Fruit fly (Drosophila melanogaster) whole organism, embryonic: Measurements from ENCODE around the gene CG12768.

Experiments
- Adf1 ChIP-seq: fragments of 200-800 bp; sonication (Bioruptor generic); IDR thresholded peaks from 2 replicates; pipeline ENCODE4 v1.3.6; 2022; ENCODE audit warnings: missing biosample characterization, missing genetic modification characterization
- Bgb ChIP-seq: fragments of 200-800 bp; sonication (Bioruptor generic); IDR thresholded peaks from 2 replicates; pipeline ENCODE4 v1.3.6; 2022; ENCODE audit warnings: missing biosample characterization, missing genetic modification characterization; ENCODE audit not compliant: partially characterized antibody
- CG10267 ChIP-seq: fragments of 200-800 bp; sonication (Bioruptor generic); optimal IDR thresholded peaks from 2 replicates; lab custom pipeline; 2018; ENCODE audit warnings: missing biosample characterization, mild to moderate bottlenecking, missing genetic modification characterization, moderate library complexity
- CG10543 ChIP-seq: fragments of 200-800 bp; sonication (Bioruptor generic); optimal IDR thresholded peaks from 3 replicates; lab custom pipeline; 2017; ENCODE audit warnings: missing biosample characterization, mild to moderate bottlenecking, missing genetic modification characterization, moderate library complexity
- CG11398 ChIP-seq: fragments of 200-800 bp; sonication (Bioruptor generic); optimal IDR thresholded peaks from 2 replicates; lab custom pipeline; 2016; ENCODE audit warnings: missing biosample characterization, missing genetic modification characterization
- CG11696 ChIP-seq: fragments of 200-800 bp; sonication (Bioruptor generic); IDR thresholded peaks from 2 replicates; pipeline ENCODE4 v1.3.6; 2022; ENCODE audit warnings: missing biosample characterization, missing genetic modification characterization
- CG12236 ChIP-seq: fragments of 200-800 bp; sonication (Bioruptor generic); optimal IDR thresholded peaks from 2 replicates; lab custom pipeline; 2016; ENCODE audit warnings: missing biosample characterization, missing genetic modification characterization
- CG1233 ChIP-seq: fragments of 200-800 bp; sonication (Bioruptor generic); optimal IDR thresholded peaks from 4 replicates; lab custom pipeline; 2018; ENCODE audit warnings: missing biosample characterization, mild to moderate bottlenecking, missing genetic modification characterization
- CG12659 ChIP-seq: fragments of 200-800 bp; sonication (Bioruptor generic); optimal IDR thresholded peaks from 3 replicates; lab custom pipeline; 2017; ENCODE audit warnings: mild to moderate bottlenecking, missing biosample characterization, missing genetic modification reagents, missing genetic modification characterization
- CG14050 ChIP-seq: fragments of 200-800 bp; sonication (Bioruptor generic); IDR thresholded peaks from 3 replicates; pipeline ENCODE4 v1.3.6; 2022; ENCODE audit warnings: missing biosample characterization, missing genetic modification characterization
- CG15011 ChIP-seq: fragments of 200-800 bp; sonication (Bioruptor generic); optimal IDR thresholded peaks from 3 replicates; lab custom pipeline; 2018; ENCODE audit warnings: missing biosample characterization, mild to moderate bottlenecking, missing genetic modification characterization
- CG15479 ChIP-seq: fragments of 200-800 bp; sonication (Bioruptor generic); optimal IDR thresholded peaks from 3 replicates; lab custom pipeline; 2019; ENCODE audit warnings: missing biosample characterization, mild to moderate bottlenecking, missing genetic modification characterization, moderate library complexity
- CG2120 ChIP-seq: fragments of 200-800 bp; sonication (Bioruptor generic); optimal IDR thresholded peaks from 3 replicates; lab custom pipeline; 2016; ENCODE audit warnings: missing biosample characterization, missing genetic modification characterization
- CG2202 ChIP-seq: fragments of 200-800 bp; sonication (Bioruptor generic); optimal IDR thresholded peaks from 2 replicates; lab custom pipeline; 2018; ENCODE audit warnings: missing biosample characterization, mild to moderate bottlenecking, missing genetic modification characterization
- CG32767 ChIP-seq: fragments of 200-800 bp; sonication (Bioruptor generic); IDR thresholded peaks from 2 replicates; pipeline ENCODE4 v1.3.6; 2022; ENCODE audit warnings: missing biosample characterization, missing genetic modification characterization
- CG32772 ChIP-seq: fragments of 200-800 bp; sonication (Bioruptor generic); IDR thresholded peaks from 2 replicates; pipeline ENCODE4 v1.3.6; 2022; ENCODE audit warnings: missing biosample characterization, missing genetic modification characterization
- CG4707 ChIP-seq: fragments of 200-800 bp; sonication (Bioruptor generic); optimal IDR thresholded peaks from 2 replicates; lab custom pipeline; 2018; ENCODE audit warnings: missing biosample characterization, mild to moderate bottlenecking, missing genetic modification characterization, moderate library complexity
- CG7372 ChIP-seq: fragments of 200-800 bp; sonication (Bioruptor generic); IDR thresholded peaks from 2 replicates; pipeline ENCODE4 v1.3.6; 2022; ENCODE audit warnings: missing biosample characterization, missing genetic modification characterization
- CG8089 ChIP-seq: fragments of 200-800 bp; sonication (Bioruptor generic); optimal IDR thresholded peaks from 3 replicates; lab custom pipeline; 2016; ENCODE audit warnings: missing biosample characterization, missing genetic modification characterization
- CG8924 ChIP-seq: fragments of 200-800 bp; optimal IDR thresholded peaks from 3 replicates; lab custom pipeline; 2019; ENCODE audit warnings: missing biosample characterization, mild to moderate bottlenecking, missing genetic modification characterization, moderate library complexity
- CG9876 ChIP-seq: fragments of 200-800 bp; sonication (Bioruptor generic); optimal IDR thresholded peaks from 2 replicates; lab custom pipeline; 2016; ENCODE audit warnings: missing biosample characterization, missing genetic modification characterization
- Deaf1 ChIP-seq: fragments of 200-800 bp; optimal IDR thresholded peaks from 3 replicates; lab custom pipeline; 2019; ENCODE audit warnings: missing biosample characterization, mild to moderate bottlenecking, missing genetic modification characterization, moderate library complexity
- Doc3 ChIP-seq: fragments of 200-800 bp; sonication (Bioruptor generic); IDR thresholded peaks from 3 replicates; pipeline ENCODE4 v1.3.6; 2022; ENCODE audit warnings: missing biosample characterization, missing genetic modification characterization; ENCODE audit not compliant: partially characterized antibody
- ERR ChIP-seq: fragments of 200-800 bp; sonication (Bioruptor generic); optimal IDR thresholded peaks from 2 replicates; lab custom pipeline; 2016; ENCODE audit warnings: missing biosample characterization, missing genetic modification characterization
- Hr39 ChIP-seq: fragments of >200 bp; optimal IDR thresholded peaks from 2 replicates; lab custom pipeline; 2017
- Med ChIP-seq: fragments of 200-800 bp; sonication (Bioruptor generic); peaks from one replicate; lab custom pipeline; 2016; ENCODE audit warnings: missing biosample characterization, missing genetic modification characterization, mild to moderate bottlenecking, inconsistent platforms, moderate library complexity
- Mrtf ChIP-seq: fragments of 200-800 bp; sonication (Bioruptor generic); IDR thresholded peaks from 3 replicates; pipeline ENCODE4 v1.3.6; 2022; ENCODE audit warnings: missing biosample characterization, missing genetic modification characterization
- Sox100B ChIP-seq: fragments of 200-800 bp; sonication (Bioruptor generic); optimal IDR thresholded peaks from 3 replicates; lab custom pipeline; 2018; ENCODE audit warnings: missing biosample characterization, mild to moderate bottlenecking, missing genetic modification characterization
- Trl ChIP-seq, 3 experiments: fragments of >200 bp in 2 of 3; fragments of 200-800 bp in 1 of 3; sonication (Bioruptor generic) in 1 of 3; optimal IDR thresholded peaks; 2 replicates in 1 of 3; 3 replicates in 2 of 3; lab custom pipeline; 2016 to 2017; ENCODE audit warnings: missing biosample characterization in 1 of 3, missing genetic modification characterization in 1 of 3
- ab ChIP-seq: fragments of 200-800 bp; sonication (Bioruptor generic); optimal IDR thresholded peaks from 2 replicates; lab custom pipeline; 2016; ENCODE audit warnings: missing biosample characterization, missing genetic modification characterization
- ara ChIP-seq: fragments of 200-800 bp; sonication (Bioruptor generic); IDR thresholded peaks from 2 replicates; pipeline ENCODE4 v1.3.6; 2022; ENCODE audit warnings: missing biosample characterization, missing genetic modification characterization
- bigmax ChIP-seq: fragments of 200-800 bp; sonication (Bioruptor generic); optimal IDR thresholded peaks from 2 replicates; lab custom pipeline; 2018; ENCODE audit warnings: missing biosample characterization, mild to moderate bottlenecking, missing genetic modification characterization
- bowl ChIP-seq: fragments of 200-800 bp; sonication (Bioruptor generic); IDR thresholded peaks from 2 replicates; pipeline ENCODE4 v1.3.6; 2022; ENCODE audit warnings: missing biosample characterization, missing genetic modification characterization
- dati ChIP-seq: fragments of 200-800 bp; sonication (Bioruptor generic); IDR thresholded peaks from 2 replicates; pipeline ENCODE4 v1.3.6; 2022; ENCODE audit warnings: missing biosample characterization, missing genetic modification characterization
- disco-r ChIP-seq: fragments of 200-800 bp; sonication (Bioruptor generic); optimal IDR thresholded peaks from 2 replicates; lab custom pipeline; 2016; ENCODE audit warnings: missing biosample characterization, missing genetic modification characterization
- gcm2 ChIP-seq: fragments of 200-800 bp; sonication (Bioruptor generic); optimal IDR thresholded peaks from 2 replicates; lab custom pipeline; 2016; ENCODE audit warnings: missing biosample characterization, missing genetic modification characterization
- klu ChIP-seq: fragments of 200-800 bp; sonication (Bioruptor generic); IDR thresholded peaks from 2 replicates; pipeline ENCODE4 v1.3.6; 2022; ENCODE audit warnings: missing biosample characterization, missing genetic modification characterization
- lov ChIP-seq, 2 experiments: fragments of 200-800 bp in 1 of 2; fragments of >200 bp in 1 of 2; sonication (Bioruptor generic) in 1 of 2; IDR thresholded peaks in 1 of 2; optimal IDR thresholded peaks in 1 of 2; 2 replicates in 1 of 2; 3 replicates in 1 of 2; pipeline versions ENCODE4 v1.3.6 to Lab custom; 2017 to 2022; ENCODE audit warnings: missing biosample characterization in 1 of 2, missing genetic modification characterization in 1 of 2
- mirr ChIP-seq: fragments of 200-800 bp; sonication (Bioruptor generic); optimal IDR thresholded peaks from 3 replicates; lab custom pipeline; 2018; ENCODE audit warnings: missing biosample characterization, mild to moderate bottlenecking, missing genetic modification characterization
- org-1 ChIP-seq: fragments of 200-800 bp; sonication (Bioruptor generic); optimal IDR thresholded peaks from 2 replicates; lab custom pipeline; 2017; ENCODE audit warnings: missing biosample characterization, missing genetic modification characterization
- otp ChIP-seq: fragments of 200-800 bp; sonication (Bioruptor generic); IDR thresholded peaks from 3 replicates; pipeline ENCODE4, ENCODE4 v1.3.6; 2022; ENCODE audit warnings: missing biosample characterization, missing genetic modification characterization
- pho ChIP-seq: fragments of 200-800 bp; sonication (Bioruptor generic); optimal IDR thresholded peaks from 2 replicates; lab custom pipeline; 2016; ENCODE audit warnings: missing biosample characterization, missing genetic modification characterization
- phol ChIP-seq: fragments of 200-800 bp; sonication (Bioruptor generic); optimal IDR thresholded peaks from 3 replicates; lab custom pipeline; 2018; ENCODE audit warnings: missing biosample characterization, mild to moderate bottlenecking, missing genetic modification characterization, moderate library complexity
- schlank ChIP-seq: fragments of 200-800 bp; sonication (Bioruptor generic); optimal IDR thresholded peaks from 2 replicates; lab custom pipeline; 2018; ENCODE audit warnings: missing biosample characterization, mild to moderate bottlenecking, missing genetic modification characterization
- seq ChIP-seq: fragments of 200-800 bp; sonication (Bioruptor generic); IDR thresholded peaks from 2 replicates; pipeline ENCODE4 v1.3.6; 2022; ENCODE audit warnings: missing biosample characterization, missing genetic modification characterization
- zfh2 ChIP-seq: fragments of 200-800 bp; sonication (Bioruptor generic); optimal IDR thresholded peaks from 2 replicates; lab custom pipeline; 2016; ENCODE audit warnings: missing biosample characterization, missing genetic modification characterization

Gene CG12768

dm6 chr3L:22863367-22864078 is 46.8 kb upstream of the CG12768 start, which contains the start of gene CG33169 (continued):
- TF ChIP-seq ab (GFP tag; lab: Kevin White, UChicago) (peak; percentile 80), CG8089 (GFP tag; lab: Kevin White, UChicago) (peak; percentile 81), CG14050 (peak; percentile 60), otp (GFP tag; lab: Robert Waterston, UW) (peak; percentile 73), CG11398 (GFP tag; lab: Kevin White, UChicago) (peak; percentile 85), bowl (GFP tag; lab: Robert Waterston, UW) (peak; percentile 77), CG8924 (tag; lab: Kevin White, UChicago) (peak; percentile 58), lov (optimal IDR thresholded peaks at IDR 0.05; lab: Kevin White, UChicago) (no peak), lov (GFP tag; IDR thresholded peaks at IDR 0.05; lab: Robert Waterston, UW) (0 out of 3 replicates have a peak, but pooled peaks have one; percentile 71), gcm2 (GFP tag; lab: Kevin White, UChicago) (peak; percentile 80), klu (GFP tag; lab: Robert Waterston, UW) (peak; percentile 78), CG32767 (GFP tag; lab: Robert Waterston, UW) (peak; percentile 38; the same call in 1 of the 2 replicates), zfh2 (GFP tag; lab: Kevin White, UChicago) (peak; percentile 93), CG2120 (GFP tag; lab: Kevin White, UChicago) (peak; percentile 91), CG15479 (no peak), Mrtf (GFP tag; lab: Robert Waterston, UW) (peak; percentile 75; the same call in 2 of the 3 replicates), org-1 (GFP tag; lab: Kevin White, UChicago) (peak; percentile 55)

- TF ChIP-seq zfh2 (GFP tag; lab: Kevin White, UChicago) (no peak), CG8924 (tag; lab: Kevin White, UChicago) (no peak), Deaf1 (tag; lab: Kevin White, UChicago) (peak; percentile 93), dati (GFP tag; lab: Robert Waterston, UW) (no peak), CG1233 (GFP tag; lab: Kevin White, UChicago) (peak; percentile 9), CG11696 (GFP tag; lab: Robert Waterston, UW) (no peak), Adf1 (GFP tag; lab: Robert Waterston, UW) (peak; percentile 46; the same call in 1 of the 2 replicates), seq (GFP tag; lab: Robert Waterston, UW) (peak; percentile 41; the same call in 1 of the 2 replicates), CG12236 (GFP tag; lab: Kevin White, UChicago) (no peak), bigmax (GFP tag; lab: Kevin White, UChicago) (peak; percentile 48), Med (GFP tag; lab: Kevin White, UChicago) (peak; percentile 84), Sox100B (GFP tag; lab: Kevin White, UChicago) (no peak), ERR (GFP tag; lab: Kevin White, UChicago) (no peak), Doc3 (GFP tag; lab: Robert Waterston, UW) (no peak), Hr39 (lab: Kevin White, UChicago) (no peak), disco-r (no peak), Trl (optimal IDR thresholded peaks at IDR 0.05; lab: Kevin White, UChicago) (peak; percentile 20 to 25), Trl (GFP tag; optimal IDR thresholded peaks at IDR 0.05; lab: Kevin White, UChicago) (no peak), phol (tag; lab: Kevin White, UChicago) (peak; percentile 9), Bgb (GFP tag; lab: Robert Waterston, UW) (peak; percentile 42; the same call in 1 of the 2 replicates), CG10543 (GFP tag; lab: Kevin White, UChicago) (peak; percentile 53), CG9876 (GFP tag; lab: Kevin White, UChicago) (no peak), schlank (tag; lab: Kevin White, UChicago) (no peak), CG7372 (GFP tag; lab: Robert Waterston, UW) (no peak), CG15011 (GFP tag; lab: Kevin White, UChicago) (no peak), CG12659 (GFP tag; lab: Kevin White, UChicago) (no peak), CG32772 (no peak), ara (GFP tag; lab: Robert Waterston, UW) (no peak), CG2202 (no peak), CG10267 (tag; lab: Kevin White, UChicago) (peak; percentile 47), CG4707 (GFP tag; lab: Kevin White, UChicago) (peak; percentile 61), mirr (GFP tag; lab: Kevin White, UChicago) (no peak), pho (no peak)
These were observed 45.8 kb upstream of the CG12768 start, which contains the start of gene CG33170 for dm6 chr3L:22864254-22865060. TSS of gene CG33170 (plus strand) at chr3L:22864600.
